Fruit fly (Drosophila melanogaster) whole organism, embryonic: ENCODE measurements around the gene CG1324.
A peak's percentile ranks its signal among the peaks of the same experiment; 100 is the strongest.

ENCODE experiments used
- CG10274 ChIP-seq: fragments of 200-800 bp; sonication (Bioruptor generic); optimal IDR thresholded peaks from 3 replicates; lab custom pipeline; 2017; ENCODE audit warnings: missing biosample characterization, mild to moderate bottlenecking, missing genetic modification characterization
- CG10366 ChIP-seq: fragments of 200-800 bp; sonication (Bioruptor generic); IDR thresholded peaks from 2 replicates; pipeline ENCODE4 v1.3.6; 2022; ENCODE audit warnings: missing biosample characterization, missing genetic modification characterization
- CG10654 ChIP-seq: fragments of 200-800 bp; sonication (Bioruptor generic); optimal IDR thresholded peaks from 2 replicates; lab custom pipeline; 2016; ENCODE audit warnings: missing biosample characterization, missing genetic modification characterization
- CG11085 ChIP-seq: fragments of 200-800 bp; sonication (Bioruptor generic); IDR thresholded peaks from 2 replicates; pipeline ENCODE4 v1.3.6; 2022; ENCODE audit warnings: missing biosample characterization, missing genetic modification characterization
- CG14667 ChIP-seq: fragments of 200-800 bp; sonication (Bioruptor generic); IDR thresholded peaks from 2 replicates; pipeline ENCODE4 v1.3.6; 2022; ENCODE audit warnings: missing biosample characterization, missing genetic modification characterization
- CG1603 ChIP-seq: fragments of 200-800 bp; sonication (Bioruptor generic); optimal IDR thresholded peaks from 2 replicates; lab custom pipeline; 2019; ENCODE audit warnings: missing biosample characterization, mild to moderate bottlenecking, missing genetic modification characterization, moderate library complexity
- CG16779 ChIP-seq: fragments of 200-800 bp; sonication (Bioruptor generic); IDR thresholded peaks from 2 replicates; pipeline ENCODE4 v1.3.6; 2022; ENCODE audit warnings: missing biosample characterization, missing genetic modification characterization
- CG17361 ChIP-seq: fragments of 200-800 bp; sonication (Bioruptor generic); IDR thresholded peaks from 3 replicates; pipeline ENCODE4 v1.3.6; 2022; ENCODE audit warnings: missing biosample characterization, missing genetic modification characterization
- CG17612 ChIP-seq: fragments of 200-800 bp; sonication (Bioruptor generic); IDR thresholded peaks from 2 replicates; pipeline ENCODE4 v1.3.6; 2022; ENCODE audit warnings: missing biosample characterization, missing genetic modification characterization
- CG2712 ChIP-seq: fragments of 200-800 bp; optimal IDR thresholded peaks from 3 replicates; lab custom pipeline; 2019; ENCODE audit warnings: missing biosample characterization, mild to moderate bottlenecking, missing genetic modification characterization, moderate library complexity
- CG32767 ChIP-seq: fragments of 200-800 bp; sonication (Bioruptor generic); IDR thresholded peaks from 2 replicates; pipeline ENCODE4 v1.3.6; 2022; ENCODE audit warnings: missing biosample characterization, missing genetic modification characterization
- CG32772 ChIP-seq: fragments of 200-800 bp; sonication (Bioruptor generic); IDR thresholded peaks from 2 replicates; pipeline ENCODE4 v1.3.6; 2022; ENCODE audit warnings: missing biosample characterization, missing genetic modification characterization
- CG3407 ChIP-seq: fragments of 200-800 bp; sonication (Bioruptor generic); optimal IDR thresholded peaks from 2 replicates; lab custom pipeline; 2018; ENCODE audit warnings: missing biosample characterization, mild to moderate bottlenecking, missing genetic modification characterization
- CG4820 ChIP-seq: fragments of 200-800 bp; sonication (Bioruptor generic); optimal IDR thresholded peaks from 3 replicates; lab custom pipeline; 2016; ENCODE audit warnings: missing biosample characterization, missing genetic modification characterization
- CG5953 ChIP-seq: fragments of 200-800 bp; sonication (Bioruptor generic); IDR thresholded peaks from 2 replicates; pipeline ENCODE4 v1.3.6; 2022; ENCODE audit warnings: missing biosample characterization, missing genetic modification characterization
- CG6175 ChIP-seq: fragments of 200-800 bp; sonication (Bioruptor generic); IDR thresholded peaks from 3 replicates; pipeline ENCODE4 v1.3.6; 2022; ENCODE audit warnings: missing biosample characterization, missing genetic modification characterization
- CG6689 ChIP-seq: fragments of 200-800 bp; sonication (Bioruptor generic); IDR thresholded peaks from 2 replicates; pipeline ENCODE4 v1.3.6; 2022; ENCODE audit warnings: missing biosample characterization, missing genetic modification characterization
- CG7987 ChIP-seq: fragments of 200-800 bp; sonication (Bioruptor generic); optimal IDR thresholded peaks from 2 replicates; lab custom pipeline; 2018; ENCODE audit warnings: missing biosample characterization, mild to moderate bottlenecking, missing genetic modification characterization, moderate library complexity
- CG9817 ChIP-seq: fragments of 200-800 bp; sonication (Bioruptor generic); optimal IDR thresholded peaks from 2 replicates; lab custom pipeline; 2018; ENCODE audit warnings: missing biosample characterization, mild to moderate bottlenecking, missing genetic modification characterization, moderate library complexity
- CHES-1-like ChIP-seq: fragments of 200-800 bp; sonication (Bioruptor generic); optimal IDR thresholded peaks from 2 replicates; lab custom pipeline; 2016; ENCODE audit warnings: missing biosample characterization, missing genetic modification characterization
- D19A ChIP-seq: fragments of 200-800 bp; optimal IDR thresholded peaks from 3 replicates; lab custom pipeline; 2019; ENCODE audit warnings: missing biosample characterization, mild to moderate bottlenecking, missing genetic modification characterization, moderate library complexity
- Dek ChIP-seq: fragments of 200-800 bp; sonication (Bioruptor generic); optimal IDR thresholded peaks from 3 replicates; lab custom pipeline; 2019; ENCODE audit warnings: missing biosample characterization, mild to moderate bottlenecking, missing genetic modification characterization, moderate library complexity
- Elba2 ChIP-seq: fragments of 200-800 bp; sonication (Bioruptor generic); optimal IDR thresholded peaks from 3 replicates; lab custom pipeline; 2016; ENCODE audit warnings: missing biosample characterization, missing genetic modification characterization
- HmgD ChIP-seq: fragments of 200-800 bp; sonication (Bioruptor generic); optimal IDR thresholded peaks from 3 replicates; lab custom pipeline; 2016; ENCODE audit warnings: missing biosample characterization, missing genetic modification characterization
- Hmr ChIP-seq: fragments of 200-800 bp; sonication (Bioruptor generic); optimal IDR thresholded peaks from 3 replicates; lab custom pipeline; 2017; ENCODE audit warnings: mild to moderate bottlenecking, missing biosample characterization, missing genetic modification reagents, missing genetic modification characterization
- Hr78 ChIP-seq, 2 experiments: fragments of 200-800 bp in 1 of 2; fragments of >200 bp in 1 of 2; sonication (Bioruptor generic) in 1 of 2; optimal IDR thresholded peaks; 2 replicates each; lab custom pipeline; 2017 to 2019; ENCODE audit warnings: missing biosample characterization in 2 of 2, missing genetic modification characterization in 2 of 2, mild to moderate bottlenecking in 1 of 2, moderate library complexity in 1 of 2
- Lim3 ChIP-seq: fragments of 200-800 bp; sonication (Bioruptor generic); IDR thresholded peaks from 2 replicates; pipeline ENCODE4 v1.3.6; 2022; ENCODE audit warnings: missing biosample characterization, missing genetic modification characterization
- Lpt ChIP-seq: fragments of >200 bp; optimal IDR thresholded peaks from 2 replicates; lab custom pipeline; 2018; ENCODE audit warnings: missing biosample characterization, missing genetic modification characterization
- MESR4 ChIP-seq: fragments of 200-800 bp; sonication (Bioruptor generic); optimal IDR thresholded peaks from 2 replicates; lab custom pipeline; 2018; ENCODE audit warnings: missing biosample characterization, mild to moderate bottlenecking, missing genetic modification characterization, moderate library complexity
- NC2β ChIP-seq: fragments of 200-800 bp; sonication (Bioruptor generic); optimal IDR thresholded peaks from 2 replicates; lab custom pipeline; 2016; ENCODE audit warnings: missing biosample characterization, missing genetic modification characterization
- Neu2 ChIP-seq: fragments of 200-800 bp; sonication (Bioruptor generic); optimal IDR thresholded peaks from 3 replicates; lab custom pipeline; 2016; ENCODE audit warnings: missing biosample characterization, missing genetic modification characterization, borderline replicate concordance
- Sox102F ChIP-seq: fragments of 200-800 bp; sonication (Bioruptor generic); optimal IDR thresholded peaks from 2 replicates; lab custom pipeline; 2018; ENCODE audit warnings: missing biosample characterization, mild to moderate bottlenecking, missing genetic modification characterization, moderate library complexity
- Ssrp ChIP-seq: fragments of 200-800 bp; sonication (Bioruptor generic); optimal IDR thresholded peaks from 2 replicates; lab custom pipeline; 2018; ENCODE audit warnings: missing biosample characterization, mild to moderate bottlenecking, missing genetic modification characterization, moderate library complexity
- ac ChIP-seq: fragments of 200-800 bp; sonication (Bioruptor generic); optimal IDR thresholded peaks from 3 replicates; lab custom pipeline; 2017; ENCODE audit warnings: missing biosample characterization, mild to moderate bottlenecking, missing genetic modification characterization
- ap ChIP-seq: fragments of 200-800 bp; sonication (Bioruptor generic); IDR thresholded peaks from 2 replicates; pipeline ENCODE4 v1.3.6; 2022; ENCODE audit warnings: missing biosample characterization, missing genetic modification characterization
- ara ChIP-seq: fragments of 200-800 bp; sonication (Bioruptor generic); IDR thresholded peaks from 2 replicates; pipeline ENCODE4 v1.3.6; 2022; ENCODE audit warnings: missing biosample characterization, missing genetic modification characterization
- chif ChIP-seq, 2 experiments: fragments of 200-800 bp; sonication (Bioruptor generic); optimal IDR thresholded peaks; 3 replicates each; lab custom pipeline; 2016; ENCODE audit warnings: missing biosample characterization in 2 of 2, missing genetic modification characterization in 2 of 2
- chn ChIP-seq: fragments of 200-800 bp; sonication (Bioruptor generic); optimal IDR thresholded peaks from 2 replicates; lab custom pipeline; 2016; ENCODE audit warnings: missing biosample characterization, missing genetic modification characterization
- ftz-f1 ChIP-seq: fragments of 200-800 bp; sonication (Bioruptor generic); optimal IDR thresholded peaks from 2 replicates; lab custom pipeline; 2016; ENCODE audit warnings: missing biosample characterization, missing genetic modification characterization
- grau ChIP-seq: fragments of 200-800 bp; optimal IDR thresholded peaks from 3 replicates; lab custom pipeline; 2019; ENCODE audit warnings: missing biosample characterization, mild to moderate bottlenecking, missing genetic modification characterization, moderate library complexity
- gro ChIP-seq: fragments of 200-800 bp; sonication (Bioruptor generic); optimal IDR thresholded peaks from 2 replicates; lab custom pipeline; 2016; ENCODE audit warnings: missing biosample characterization, missing genetic modification characterization
- knrl ChIP-seq: fragments of 200-800 bp; sonication (Bioruptor generic); IDR thresholded peaks from 3 replicates; pipeline ENCODE4 v1.3.6; 2022; ENCODE audit warnings: missing biosample characterization, missing genetic modification characterization; ENCODE audit not compliant: partially characterized antibody
- nerfin-2 ChIP-seq: fragments of 200-800 bp; sonication (Bioruptor generic); IDR thresholded peaks from 2 replicates; pipeline ENCODE4 v1.3.6; 2022; ENCODE audit warnings: missing biosample characterization, missing genetic modification characterization; ENCODE audit not compliant: partially characterized antibody
- org-1 ChIP-seq: fragments of 200-800 bp; sonication (Bioruptor generic); optimal IDR thresholded peaks from 2 replicates; lab custom pipeline; 2017; ENCODE audit warnings: missing biosample characterization, missing genetic modification characterization
- ro ChIP-seq: fragments of 200-800 bp; sonication (Bioruptor generic); IDR thresholded peaks from 2 replicates; pipeline ENCODE4 v1.3.6; 2022; ENCODE audit warnings: missing biosample characterization, missing genetic modification characterization
- sob ChIP-seq: fragments of 200-800 bp; sonication (Bioruptor generic); IDR thresholded peaks from 2 replicates; pipeline ENCODE4 v1.3.6; 2022; ENCODE audit warnings: missing biosample characterization, missing genetic modification characterization
- tio ChIP-seq: fragments of 200-800 bp; sonication (Bioruptor generic); optimal IDR thresholded peaks from 2 replicates; lab custom pipeline; 2017; ENCODE audit warnings: missing biosample characterization, missing genetic modification characterization, inconsistent platforms
- tup ChIP-seq: fragments of 200-800 bp; sonication (Bioruptor generic); optimal IDR thresholded peaks from 2 replicates; lab custom pipeline; 2016; ENCODE audit warnings: missing biosample characterization, mild to moderate bottlenecking, missing genetic modification characterization, moderate library complexity
- unc-4 ChIP-seq: fragments of 200-800 bp; sonication (Bioruptor generic); IDR thresholded peaks from 2 replicates; pipeline ENCODE4 v1.3.6; 2022; ENCODE audit warnings: missing biosample characterization, missing genetic modification characterization; ENCODE audit not compliant: partially characterized antibody
- unpg ChIP-seq: fragments of 200-800 bp; sonication (Bioruptor generic); optimal IDR thresholded peaks from 3 replicates; lab custom pipeline; 2018; ENCODE audit warnings: missing biosample characterization, mild to moderate bottlenecking, missing genetic modification characterization, moderate library complexity

CG1324 gene

dm6 chrX:20760444-20760843 is 24.7 kb upstream of the CG1324 start (continued):
- TF ChIP-seq D19A (tag; lab: Kevin White, UChicago) (peak; percentile 39), CG2712 (peak; percentile 79), CG14667 (GFP tag; lab: Robert Waterston, UW) (peak; percentile 77), CG10366 (peak; percentile 68), Lpt (GFP tag; lab: Kevin White, UChicago) (peak; percentile 55), NC2β (GFP tag; lab: Kevin White, UChicago) (peak; percentile 87), CHES-1-like (peak; percentile 69), CG11085 (peak; percentile 78), Neu2 (GFP tag; lab: Kevin White, UChicago) (peak; percentile 59), CG5953 (GFP tag; lab: Robert Waterston, UW) (peak; percentile 71), unpg (GFP tag; lab: Kevin White, UChicago) (peak; percentile 71), CG1603 (tag; lab: Kevin White, UChicago) (peak; percentile 71), knrl (peak; percentile 81), grau (tag; lab: Kevin White, UChicago) (peak; percentile 70), CG16779 (peak; percentile 57; the same call in 1 of the 2 replicates), HmgD (GFP tag; lab: Kevin White, UChicago) (peak; percentile 82), tup (peak; percentile 31), MESR4 (GFP tag; lab: Kevin White, UChicago) (no peak), nerfin-2 (GFP tag; lab: Robert Waterston, UW) (peak; percentile 46; the same call in 1 of the 2 replicates), Lim3 (GFP tag; lab: Robert Waterston, UW) (no peak), ftz-f1 (GFP tag; lab: Kevin White, UChicago) (peak; percentile 47), sob (GFP tag; lab: Robert Waterston, UW) (peak; percentile 83), CG17612 (GFP tag; lab: Robert Waterston, UW) (0 out of 2 replicates have a peak, but pooled peaks have one; percentile 28), unc-4 (GFP tag; lab: Robert Waterston, UW) (peak; percentile 83), Hr78 (GFP tag; optimal IDR thresholded peaks at IDR 0.05; lab: Kevin White, UChicago) (no peak), CG32767 (GFP tag; lab: Robert Waterston, UW) (peak; percentile 37; the same call in 1 of the 2 replicates), chif (GFP tag; optimal IDR thresholded peaks at IDR 0.05; lab: Kevin White, UChicago) (peak; percentile 82 to 90), ac (GFP tag; lab: Kevin White, UChicago) (peak; percentile 39), CG9817 (tag; lab: Kevin White, UChicago) (peak; percentile 78), CG10654 (peak; percentile 63), CG7987 (peak; percentile 80), chn (GFP tag; lab: Kevin White, UChicago) (peak; percentile 78), CG6689 (GFP tag; lab: Robert Waterston, UW) (peak; percentile 53; the same call in 1 of the 2 replicates), ro (GFP tag; lab: Robert Waterston, UW) (peak; percentile 39; the same call in 1 of the 2 replicates), ap (GFP tag; lab: Robert Waterston, UW) (no peak), Sox102F (GFP tag; lab: Kevin White, UChicago) (peak; percentile 82), CG32772 (GFP tag; lab: Robert Waterston, UW) (peak; percentile 76), ara (GFP tag; lab: Robert Waterston, UW) (no peak; the same call in 1 of the 2 replicates), CG17361 (GFP tag; lab: Robert Waterston, UW) (peak; percentile 74; the same call in 2 of the 3 replicates), Elba2 (GFP tag; lab: Kevin White, UChicago) (peak; percentile 42), CG3407 (GFP tag; lab: Kevin White, UChicago) (peak; percentile 73), Hmr (peak; percentile 78), Dek (tag; lab: Kevin White, UChicago) (peak; percentile 54), CG4820 (GFP tag; lab: Kevin White, UChicago) (peak; percentile 60), org-1 (GFP tag; lab: Kevin White, UChicago) (peak; percentile 53), CG6175 (GFP tag; lab: Robert Waterston, UW) (0 out of 3 replicates have a peak, but pooled peaks have one; percentile 60), tio (GFP tag; lab: Kevin White, UChicago) (peak; percentile 48), Ssrp (tag; lab: Kevin White, UChicago) (peak; percentile 33), CG10274 (GFP tag; lab: Kevin White, UChicago) (peak; percentile 3), gro (peak; percentile 45)
